Worm (Caenorhabditis elegans): ENCODE measurements around the gene T12A7.9.

The T12A7.9 gene

DNA sequence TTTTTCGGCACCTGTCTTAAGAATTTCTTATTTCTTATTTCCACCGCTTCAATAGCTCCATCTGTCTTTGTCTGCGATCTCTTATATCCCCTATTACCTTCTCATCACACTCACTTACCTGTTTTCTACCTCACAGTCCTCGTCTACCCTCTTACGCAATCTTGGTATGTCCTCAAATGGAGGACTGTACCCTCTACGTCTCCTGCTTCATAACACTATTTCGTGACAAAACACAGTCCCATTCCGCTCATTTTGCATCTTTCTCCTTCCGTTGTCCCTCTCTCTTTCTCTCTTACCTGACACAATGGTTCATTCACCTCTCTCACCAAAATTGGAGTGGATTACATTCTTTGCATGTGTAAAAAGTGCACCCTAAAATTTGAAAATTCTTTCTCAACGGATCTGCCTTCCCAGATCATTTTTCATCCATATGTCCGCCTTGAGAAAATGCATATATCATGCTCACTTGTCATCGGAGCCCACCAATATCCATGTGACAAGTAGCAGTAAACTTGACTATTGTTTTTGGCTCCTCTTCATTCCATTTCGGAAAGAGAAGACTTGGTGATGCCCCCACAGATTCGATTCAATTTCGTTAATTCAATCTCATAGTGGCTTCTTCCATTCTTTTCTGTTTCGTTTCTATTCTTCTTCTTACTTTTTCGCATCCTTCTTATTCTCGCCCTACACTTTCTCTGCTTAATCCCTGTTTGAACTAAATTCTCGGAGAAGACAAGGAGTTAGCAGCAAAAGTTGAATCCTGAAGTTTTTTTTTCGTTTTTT is 38.5 kb downstream of the T12A7.9 start:
- TF ChIP-seq nhr-25 (tag; optimal IDR thresholded peaks at IDR 0.05): peak; percentile 20
- peak; percentile 19 for TF ChIP-seq hmg-11 (tag; optimal IDR thresholded peaks at IDR 0.05)
- no peak for TF ChIP-seq fkh-2 (tag; optimal IDR thresholded peaks at IDR 0.05)
- peak; percentile 18 for TF ChIP-seq fkh-10 (GFP tag; optimal IDR thresholded peaks at IDR 0.05)

DNA sequence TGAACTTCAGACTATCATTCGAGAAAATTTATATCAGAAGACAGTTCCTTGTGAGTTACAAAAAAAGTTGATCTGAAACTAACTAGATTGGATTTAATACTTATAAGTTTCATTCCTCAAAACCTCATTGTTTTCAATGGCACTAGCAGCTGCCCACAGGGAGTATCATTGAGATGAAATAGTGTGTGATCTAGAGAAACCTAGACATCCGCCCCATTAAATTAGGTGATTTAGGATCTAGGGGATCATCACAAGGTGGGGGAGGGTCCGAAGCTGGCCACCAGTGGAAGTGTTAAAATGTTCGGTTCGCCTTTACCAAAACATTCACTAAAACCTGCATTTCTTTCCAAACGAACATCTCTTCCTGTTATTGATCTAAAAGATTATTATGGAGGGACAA is 39.4 kb downstream of the T12A7.9 start:
- TF ChIP-seq nhr-12 (tag; optimal IDR thresholded peaks at IDR 0.05) (no peak), egl-5 (tag; optimal IDR thresholded peaks at IDR 0.05) (peak; percentile 70)

DNA sequence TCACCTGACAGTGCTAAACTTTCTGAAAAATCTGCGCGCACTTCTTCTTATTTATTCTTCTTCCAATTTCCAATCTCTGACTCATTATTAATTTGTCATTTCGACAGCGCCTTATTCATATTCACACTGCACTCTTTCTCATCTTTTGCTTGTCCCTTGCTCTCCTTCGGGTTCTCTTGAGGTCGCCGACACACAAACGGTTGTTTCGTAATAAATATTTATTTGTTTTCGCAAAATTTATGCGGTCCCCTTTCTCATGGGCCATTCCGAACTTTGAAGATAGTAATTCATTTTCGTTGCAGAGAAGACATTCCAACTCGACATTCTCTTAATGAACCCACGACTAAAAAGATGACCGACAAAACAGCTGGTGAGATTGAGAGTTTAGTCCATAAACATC is 41.1 kb downstream of the T12A7.9 start, which contains the start of gene magi-1:
Gene magi-1, plus strand, starts transcription at position 301 of the 400 bp plus-strand sequence.
- TF ChIP-seq nhr-12 (tag; optimal IDR thresholded peaks at IDR 0.05): no peak
- no peak for TF ChIP-seq snpc-4 (tag; optimal IDR thresholded peaks at IDR 0.05)

ce11 chrIV:11713289-11713688 is 42.5 kb downstream of the T12A7.9 start:
- TF ChIP-seq lin-39 (tag; optimal IDR thresholded peaks at IDR 0.05): peak; percentile 51
- no peak for TF ChIP-seq fkh-10 (GFP tag; optimal IDR thresholded peaks at IDR 0.05)
- TF ChIP-seq unc-62 (GFP tag; optimal IDR thresholded peaks at IDR 0.05): peak; percentile 9
- TF ChIP-seq elt-2 (tag; optimal IDR thresholded peaks at IDR 0.05): no peak

DNA sequence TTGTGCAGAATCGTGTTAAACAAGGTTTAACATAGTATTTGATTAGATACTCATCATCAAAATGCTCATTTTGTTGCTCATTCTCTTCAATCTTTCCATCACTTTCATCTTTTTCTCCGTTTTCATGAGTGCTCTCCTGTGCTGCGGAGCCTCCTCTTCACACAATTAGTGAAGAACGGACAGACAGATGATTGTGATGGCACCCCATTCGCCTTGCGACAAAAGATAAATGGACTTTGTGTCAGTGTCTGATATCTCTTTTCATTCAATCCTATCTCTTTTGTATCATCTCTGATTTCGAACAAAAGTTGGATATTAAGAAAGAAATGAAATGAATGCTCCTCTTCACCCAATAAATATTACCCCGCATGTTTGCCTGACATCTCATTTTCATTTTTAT is 45.5 kb downstream of the T12A7.9 start:
- TF ChIP-seq egl-5 (tag; optimal IDR thresholded peaks at IDR 0.05) (peak; percentile 79), unc-62 (GFP tag; optimal IDR thresholded peaks at IDR 0.05) (no peak), fkh-2 (tag; optimal IDR thresholded peaks at IDR 0.05) (no peak), nfya-1 (tag; optimal IDR thresholded peaks at IDR 0.05; ENCODE audit: insufficient read depth) (peak; percentile 6), nhr-11 (tag; optimal IDR thresholded peaks at IDR 0.05) (peak; percentile 1)
